Worm (Caenorhabditis elegans) whole organism, young adult: ENCODE measurements around the gene srsx-33.

Source experiments
- B0261.1 ChIP-seq: sonication (generic microtip); optimal IDR thresholded peaks from 2 replicates; lab custom pipeline; 2016; ENCODE audit warnings: mild to moderate bottlenecking, missing genetic modification characterization, moderate library complexity, missing compliant biosample characterization
- F22D6.2 ChIP-seq: sonication (generic microtip); optimal IDR thresholded peaks from 2 replicates; lab custom pipeline; 2016; ENCODE audit warnings: mild to moderate bottlenecking, missing genetic modification characterization, missing compliant biosample characterization
- F39B2.1 ChIP-seq: fragments of 200-800 bp; sonication (Bioruptor generic); IDR thresholded peaks from 2 replicates; pipeline ENCODE4 v1.3.6; 2022; ENCODE audit warnings: missing genetic modification reagents, missing genetic modification characterization, missing compliant biosample characterization
- F49E8.2 ChIP-seq: sonication (generic microtip); optimal IDR thresholded peaks from 3 replicates; lab custom pipeline; 2017; ENCODE audit warnings: missing genetic modification characterization, mild to moderate bottlenecking, missing compliant biosample characterization, antibody characterized with exemption, moderate library complexity; ENCODE audit not compliant: insufficient read depth
- F57C9.4 ChIP-seq: sonication (generic microtip); optimal IDR thresholded peaks from 2 replicates; lab custom pipeline; 2017; ENCODE audit warnings: mild to moderate bottlenecking, missing genetic modification characterization, missing compliant biosample characterization
- Y53F4B.3 ChIP-seq: fragments of 200-800 bp; sonication (Bioruptor generic); IDR thresholded peaks from 2 replicates; pipeline ENCODE4 v1.3.6; 2022; ENCODE audit warnings: missing genetic modification reagents, missing genetic modification characterization, missing compliant biosample characterization
- Y53G8AR.9 ChIP-seq: fragments of 200-800 bp; sonication (Bioruptor generic); conservative IDR thresholded peaks from 2 replicates; pipeline ENCODE4 v1.3.6; 2022; ENCODE audit warnings: missing genetic modification reagents, missing genetic modification characterization, missing compliant biosample characterization
- ama-1 ChIP-seq, 3 experiments: fragments of 150-350 bp in 1 of 3; sonication (generic microtip) in 2 of 3; optimal IDR thresholded peaks; 2 replicates each; lab custom pipeline; 2014 to 2018; ENCODE audit warnings: missing biosample characterization in 2 of 3, missing genetic modification characterization in 2 of 3, missing genetic modification reagents in 2 of 3
- aptf-2 ChIP-seq: fragments of 200-800 bp; sonication (Bioruptor generic); conservative IDR thresholded peaks from 2 replicates; pipeline ENCODE4 v1.3.6; 2022; ENCODE audit warnings: missing genetic modification reagents, missing genetic modification characterization, missing compliant biosample characterization
- attf-3 ChIP-seq: fragments of 200-800 bp; sonication (Bioruptor generic); conservative IDR thresholded peaks from 2 replicates; pipeline ENCODE4 v1.3.6; 2022; ENCODE audit warnings: missing genetic modification reagents, missing genetic modification characterization, missing compliant biosample characterization
- ccch-3 ChIP-seq: fragments of 200-800 bp; sonication (Bioruptor generic); optimal IDR thresholded peaks from 2 replicates; lab custom pipeline; 2018; ENCODE audit warnings: mild to moderate bottlenecking, missing genetic modification characterization, missing compliant biosample characterization
- cebp-2 ChIP-seq: fragments of 200-800 bp; sonication (Bioruptor generic); IDR thresholded peaks from 2 replicates; pipeline ENCODE4 v1.3.6; 2022; ENCODE audit warnings: missing genetic modification characterization, missing compliant biosample characterization
- ceh-100 ChIP-seq: fragments of 200-800 bp; sonication (Bioruptor generic); IDR thresholded peaks from 2 replicates; pipeline ENCODE4 v1.3.6; 2022; ENCODE audit warnings: missing genetic modification reagents, missing genetic modification characterization, missing compliant biosample characterization
- dpff-1 ChIP-seq: sonication (generic microtip); optimal IDR thresholded peaks from 2 replicates; lab custom pipeline; 2017; ENCODE audit warnings: mild to moderate bottlenecking, missing genetic modification characterization, missing compliant biosample characterization
- egl-18 ChIP-seq: fragments of 200-800 bp; sonication (Bioruptor generic); IDR thresholded peaks from 2 replicates; pipeline ENCODE4 v1.3.6; 2022; ENCODE audit warnings: missing genetic modification reagents, missing genetic modification characterization, missing compliant biosample characterization
- ets-4 ChIP-seq: fragments of 200-800 bp; sonication (Bioruptor generic); optimal IDR thresholded peaks from 2 replicates; lab custom pipeline; 2018; ENCODE audit warnings: mild to moderate bottlenecking, missing genetic modification characterization, missing compliant biosample characterization
- hlh-12 ChIP-seq: sonication (generic microtip); optimal IDR thresholded peaks from 2 replicates; lab custom pipeline; 2016; ENCODE audit warnings: missing genetic modification characterization, missing compliant biosample characterization
- hmg-1.2 ChIP-seq: fragments of 200-800 bp; sonication (Bioruptor generic); IDR thresholded peaks from 2 replicates; pipeline ENCODE4 v1.3.6; 2022; ENCODE audit warnings: missing genetic modification reagents, missing genetic modification characterization, missing compliant biosample characterization
- hrde-1 ChIP-seq: sonication (generic microtip); optimal IDR thresholded peaks from 2 replicates; lab custom pipeline; 2016; ENCODE audit warnings: missing genetic modification characterization, mild to moderate bottlenecking, missing compliant biosample characterization, moderate library complexity, missing genotype, missing genetic modification reagents, borderline replicate concordance
- lin-26 ChIP-seq: fragments of 200-800 bp; sonication (Bioruptor generic); IDR thresholded peaks from 2 replicates; pipeline ENCODE4 v1.3.6; 2022; ENCODE audit warnings: missing genetic modification reagents, missing genetic modification characterization, missing compliant biosample characterization
- lin-35 ChIP-seq, 3 experiments: fragments of 150-350 bp in 2 of 3; sonication (generic microtip) in 1 of 3; optimal IDR thresholded peaks; 2 replicates each; lab custom pipeline; 2014 to 2018; ENCODE audit warnings: missing biosample characterization in 3 of 3, missing genetic modification characterization in 3 of 3, missing genetic modification reagents in 3 of 3
- lin-54 ChIP-seq: fragments of 200-800 bp; sonication (Bioruptor generic); optimal IDR thresholded peaks from 2 replicates; lab custom pipeline; 2018; ENCODE audit warnings: mild to moderate bottlenecking, missing genetic modification characterization, missing compliant biosample characterization
- madf-3 ChIP-seq: fragments of 200-800 bp; sonication (Bioruptor generic); IDR thresholded peaks from 2 replicates; pipeline ENCODE4 v1.3.6; 2022; ENCODE audit warnings: missing genetic modification reagents, missing genetic modification characterization, missing compliant biosample characterization
- madf-8 ChIP-seq: fragments of 200-800 bp; sonication (Bioruptor generic); conservative IDR thresholded peaks from 2 replicates; pipeline ENCODE4 v1.3.6; 2022; ENCODE audit warnings: missing genetic modification reagents, missing genetic modification characterization, missing compliant biosample characterization
- mel-28 ChIP-seq: sonication (generic microtip); optimal IDR thresholded peaks from 2 replicates; lab custom pipeline; 2016; ENCODE audit warnings: borderline replicate concordance, mild to moderate bottlenecking, missing genetic modification characterization, missing compliant biosample characterization
- mes-4 ChIP-seq: sonication (generic microtip); optimal IDR thresholded peaks from 2 replicates; lab custom pipeline; 2016; ENCODE audit warnings: missing genotype, missing genetic modification characterization, missing compliant biosample characterization
- nfyb-1 ChIP-seq: fragments of 200-800 bp; sonication (Bioruptor generic); IDR thresholded peaks from 2 replicates; pipeline ENCODE4 v1.3.6; 2022; ENCODE audit warnings: missing genetic modification reagents, missing genetic modification characterization, missing compliant biosample characterization
- nhr-80 ChIP-seq: sonication (generic microtip); optimal IDR thresholded peaks from 2 replicates; lab custom pipeline; 2016; ENCODE audit warnings: missing genetic modification characterization, missing compliant biosample characterization
- nhr-90 ChIP-seq: sonication (generic microtip); optimal IDR thresholded peaks from 2 replicates; lab custom pipeline; 2016; ENCODE audit warnings: missing genotype, mild to moderate bottlenecking, missing genetic modification characterization, missing compliant biosample characterization
- pbrm-1 ChIP-seq: fragments of 200-800 bp; sonication (Bioruptor generic); IDR thresholded peaks from 2 replicates; pipeline ENCODE4 v1.3.6; 2022; ENCODE audit warnings: missing genetic modification reagents, missing genetic modification characterization, missing compliant biosample characterization
- rec-8 ChIP-seq, 2 experiments: sonication (generic microtip); optimal IDR thresholded peaks; 2 replicates each; lab custom pipeline; 2016; ENCODE audit warnings: mild to moderate bottlenecking in 2 of 2, missing genetic modification characterization in 2 of 2, missing genetic modification reagents in 2 of 2, missing genotype in 2 of 2, missing biosample characterization in 1 of 2, missing compliant biosample characterization in 1 of 2, moderate library complexity in 1 of 2
- repo-1 ChIP-seq: sonication (generic microtip); optimal IDR thresholded peaks from 2 replicates; lab custom pipeline; 2017; ENCODE audit warnings: mild to moderate bottlenecking, missing genetic modification characterization, missing compliant biosample characterization
- sdz-38 ChIP-seq: sonication (generic microtip); optimal IDR thresholded peaks from 2 replicates; lab custom pipeline; 2016; ENCODE audit warnings: missing genotype, missing genetic modification characterization, missing compliant biosample characterization
- snpc-1.3 ChIP-seq: sonication (generic microtip); optimal IDR thresholded peaks from 2 replicates; lab custom pipeline; 2017; ENCODE audit warnings: missing genetic modification characterization, mild to moderate bottlenecking, missing compliant biosample characterization, antibody characterized with exemption, moderate library complexity, missing genotype, missing genetic modification reagents; ENCODE audit not compliant: insufficient read depth
- tbp1 ChIP-seq: fragments of 200-800 bp; sonication (Bioruptor generic); optimal IDR thresholded peaks from 2 replicates; lab custom pipeline; 2018; ENCODE audit warnings: mild to moderate bottlenecking, missing genetic modification characterization, missing compliant biosample characterization
- ztf-18 ChIP-seq: sonication (generic microtip); optimal IDR thresholded peaks from 2 replicates; lab custom pipeline; 2016; ENCODE audit warnings: missing genotype, mild to moderate bottlenecking, missing genetic modification characterization, missing compliant biosample characterization
- ztf-22 ChIP-seq: fragments of 200-800 bp; sonication (Bioruptor generic); optimal IDR thresholded peaks from 2 replicates; lab custom pipeline; 2018; ENCODE audit warnings: mild to moderate bottlenecking, missing genetic modification characterization, moderate library complexity, missing compliant biosample characterization

srsx-33 gene

DNA sequence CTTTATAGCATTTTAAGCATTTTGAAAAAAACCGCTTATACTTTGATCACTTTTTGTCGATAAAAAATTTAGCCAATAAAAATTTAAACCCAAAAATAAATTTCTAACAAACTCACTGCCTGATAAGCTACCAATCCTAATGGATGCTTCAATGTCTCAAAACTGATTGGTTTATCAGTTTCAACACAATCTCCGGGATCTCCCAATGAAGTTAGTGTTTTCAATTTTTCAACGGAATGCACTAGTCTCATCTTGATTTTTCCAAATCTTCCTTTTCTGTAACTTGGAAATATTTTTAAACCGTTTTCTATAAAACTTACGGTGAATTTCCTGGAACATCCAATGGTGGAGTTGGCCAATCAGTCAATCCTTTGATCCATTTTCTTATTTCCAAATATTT lies 28.6 kb downstream of the srsx-33 start:
- TF ChIP-seq ceh-100 (GFP tag; lab: Robert Waterston, UW), result no peak
- TF ChIP-seq Y53G8AR.9, result no peak
- no peak for TF ChIP-seq B0261.1 (tag; lab: Kevin White, UChicago)
- no peak for TF ChIP-seq lin-54 (GFP tag; lab: Kevin White, UChicago)
- TF ChIP-seq snpc-1.3 (tag; lab: Kevin White, UChicago), result no peak
- no peak for TF ChIP-seq ccch-3
- no peak for TF ChIP-seq tbp1 (GFP tag; lab: Kevin White, UChicago)
- no peak for TF ChIP-seq Y53F4B.3
- no peak for TF ChIP-seq ztf-18
- TF ChIP-seq attf-3 (GFP tag; lab: Robert Waterston, UW), result no peak

DNA sequence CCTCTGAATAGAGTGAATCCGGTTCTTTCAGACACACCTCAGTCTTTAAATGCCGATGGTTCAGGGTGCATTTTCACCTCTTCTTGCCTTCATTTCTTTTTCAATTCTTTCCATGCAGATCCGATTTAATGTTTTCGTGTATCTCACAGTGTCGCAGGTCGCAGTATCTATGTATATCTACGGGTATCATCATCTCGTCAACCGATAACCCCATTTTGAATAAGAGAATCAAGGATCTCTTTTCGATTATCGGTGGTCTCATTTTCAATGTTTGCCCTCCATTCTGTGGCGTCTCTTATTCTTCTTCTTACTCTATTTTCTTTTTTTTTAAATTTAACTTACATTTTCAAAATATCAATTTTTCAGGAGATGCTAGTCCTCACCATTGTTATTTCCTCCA lies 31.4 kb downstream of the srsx-33 start, which contains the start of gene T19B10.2:
TSS of gene T19B10.2 (plus strand) at position 367 of the 400 bp plus-strand sequence.
- TF ChIP-seq F39B2.1 (no peak), repo-1 (tag; lab: Kevin White, UChicago) (no peak), dpff-1 (no peak), nhr-90 (tag; lab: Kevin White, UChicago) (no peak), sdz-38 (tag; lab: Kevin White, UChicago) (no peak), cebp-2 (GFP tag; lab: Robert Waterston, UW) (no peak), mes-4 (tag; lab: Kevin White, UChicago) (no peak), nfyb-1 (no peak)

DNA sequence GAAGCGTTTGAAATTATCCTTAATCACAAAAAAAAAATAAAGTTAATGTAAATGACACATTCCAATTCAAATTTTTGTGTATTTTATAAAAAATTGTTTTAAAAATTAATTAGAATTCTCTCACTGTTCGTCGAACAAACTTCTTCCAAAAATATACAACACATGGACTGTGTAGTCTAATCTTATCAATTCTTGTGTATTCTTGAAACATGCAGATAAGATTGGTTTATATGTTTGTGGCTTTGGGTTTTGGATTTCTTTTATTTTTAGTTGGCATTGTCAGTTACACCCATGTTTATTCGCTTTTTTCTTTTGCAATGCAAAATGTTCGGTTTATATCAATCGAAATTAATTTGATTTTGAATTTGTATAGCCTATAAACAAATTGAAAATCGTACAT lies 31.9 kb downstream of the srsx-33 start:
- no peak for TF ChIP-seq mel-28 (tag; lab: Kevin White, UChicago)
- no peak for TF ChIP-seq ama-1 (optimal IDR thresholded peaks at IDR 0.05; lab: Kevin White, UChicago)
- no peak for TF ChIP-seq ama-1 (GFP tag; optimal IDR thresholded peaks at IDR 0.05; lab: Kevin White, UChicago)
- TF ChIP-seq pbrm-1 (GFP tag; lab: Robert Waterston, UW), result no peak
- no peak for TF ChIP-seq madf-8
- no peak for TF ChIP-seq madf-3 (GFP tag; lab: Robert Waterston, UW)
- TF ChIP-seq ets-4 (GFP tag; lab: Kevin White, UChicago), result no peak
- TF ChIP-seq rec-8 (tag; optimal IDR thresholded peaks at IDR 0.05; lab: Kevin White, UChicago), result no peak
- no peak for TF ChIP-seq hlh-12 (tag; lab: Kevin White, UChicago)
- no peak for TF ChIP-seq hrde-1

DNA sequence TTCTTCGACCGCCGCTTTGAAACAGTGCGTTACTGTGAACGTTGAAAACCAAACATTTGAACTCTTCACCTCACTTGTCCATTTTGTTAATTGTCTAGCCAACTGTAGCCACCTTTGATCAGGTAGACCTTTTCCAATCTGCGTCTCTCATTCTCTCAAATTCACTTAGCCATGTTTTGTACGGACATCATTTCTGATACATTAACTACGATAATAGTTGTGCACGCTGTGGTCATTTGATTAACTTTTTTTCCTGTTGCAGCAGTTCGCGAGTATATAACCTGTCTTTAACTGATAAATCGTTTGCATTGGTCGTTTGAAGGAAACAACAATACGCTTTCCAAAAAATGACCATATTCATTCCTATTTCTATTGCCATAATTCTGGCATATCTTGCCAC lies 34.9 kb downstream of the srsx-33 start, which contains the start of gene cyp-29A2:
TSS of gene cyp-29A2 (plus strand) at position 190 of the 400 bp plus-strand sequence.
- no peak for TF ChIP-seq nhr-80 (tag; lab: Kevin White, UChicago)
- no peak for TF ChIP-seq hmg-1.2
- TF ChIP-seq ztf-22 (GFP tag; lab: Kevin White, UChicago), result no peak
- TF ChIP-seq cebp-2 (GFP tag; lab: Robert Waterston, UW), result no peak
- TF ChIP-seq dpff-1, result no peak
- TF ChIP-seq F57C9.4 (tag; lab: Kevin White, UChicago), result no peak
- TF ChIP-seq sdz-38 (tag; lab: Kevin White, UChicago), result no peak
- TF ChIP-seq egl-18 (GFP tag; lab: Robert Waterston, UW), result no peak
- TF ChIP-seq F22D6.2 (tag; lab: Kevin White, UChicago), result no peak
- TF ChIP-seq rec-8 (tag; optimal IDR thresholded peaks at IDR 0.05; lab: Kevin White, UChicago), result no peak
- no peak for TF ChIP-seq F49E8.2 (tag; lab: Kevin White, UChicago)
- TF ChIP-seq lin-26, result no peak
- TF ChIP-seq aptf-2, result no peak
- TF ChIP-seq lin-35 (GFP tag; optimal IDR thresholded peaks at IDR 0.05; lab: Kevin White, UChicago), result no peak
- no peak for TF ChIP-seq Y53G8AR.9
- TF ChIP-seq, all 124 proteins: peak for 0
